Worm (Caenorhabditis elegans): ENCODE data around the gene pqn-16.

DNA sequence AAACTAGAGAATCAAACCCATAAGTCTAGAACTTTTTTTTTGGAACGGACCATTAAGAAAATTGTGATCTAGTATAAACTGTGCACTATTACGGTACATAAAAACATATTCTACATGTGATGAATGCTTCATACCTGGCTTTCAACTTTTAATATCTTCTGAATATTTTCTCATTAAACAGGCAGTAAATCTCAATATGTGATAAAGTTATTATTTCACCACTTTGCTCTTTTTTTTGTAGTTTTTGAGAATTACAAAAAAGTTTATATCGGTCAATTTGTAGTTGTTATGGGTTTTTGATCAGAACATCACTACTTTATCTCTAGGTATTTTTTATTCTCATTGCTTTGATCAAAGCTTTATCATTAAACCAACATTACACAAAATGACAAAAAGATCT is 50.5 kb downstream of the pqn-16 start:
- TF ChIP-seq R02D3.7 (tag; optimal IDR thresholded peaks at IDR 0.05) (no peak), ceh-16 (tag; optimal IDR thresholded peaks at IDR 0.05) (no peak), nhr-28 (tag; optimal IDR thresholded peaks at IDR 0.05) (no peak), lin-15B (tag; optimal IDR thresholded peaks at IDR 0.05) (no peak), unc-39 (tag; optimal IDR thresholded peaks at IDR 0.05) (no peak), ztf-11 (tag; optimal IDR thresholded peaks at IDR 0.05) (no peak), ama-1 (optimal IDR thresholded peaks at IDR 0.05) (no peak), elt-1 (tag; optimal IDR thresholded peaks at IDR 0.05) (no peak), egl-27 (tag; optimal IDR thresholded peaks at IDR 0.05) (no peak), nhr-25 (tag; optimal IDR thresholded peaks at IDR 0.05) (no peak), ZK546.5 (tag; optimal IDR thresholded peaks at IDR 0.05) (no peak), aly-2 (tag; optimal IDR thresholded peaks at IDR 0.05) (no peak), unc-62 (GFP tag; optimal IDR thresholded peaks at IDR 0.05) (no peak), fos-1 (tag; optimal IDR thresholded peaks at IDR 0.05) (no peak)

All from whole organism, L3 larva.